Worm (Caenorhabditis elegans) whole organism, early embryonic: ENCODE measurements around the gene egrh-3.

Experiments
- ama-1 ChIP-seq: fragments of 150-350 bp; optimal IDR thresholded peaks from 2 replicates; lab custom pipeline; 2014
- flt-1 ChIP-seq: fragments of 200-800 bp; sonication (Bioruptor generic); IDR thresholded peaks from 2 replicates; pipeline ENCODE4 v1.3.6; 2022; ENCODE audit warnings: missing genetic modification characterization, missing compliant biosample characterization
- hmg-4 ChIP-seq: fragments of 200-800 bp; sonication (Bioruptor generic); optimal IDR thresholded peaks from 2 replicates; lab custom pipeline; 2018; ENCODE audit warnings: mild to moderate bottlenecking, missing genetic modification characterization, missing compliant biosample characterization
- scrt-1 ChIP-seq: fragments of 200-800 bp; sonication (Bioruptor generic); IDR thresholded peaks from 2 replicates; pipeline ENCODE4 v1.3.6; 2022; ENCODE audit warnings: missing genetic modification characterization, missing compliant biosample characterization
- tbx-11 ChIP-seq: fragments of 200-800 bp; sonication (Bioruptor generic); IDR thresholded peaks from 2 replicates; pipeline ENCODE4 v1.3.6; 2022; ENCODE audit warnings: missing genetic modification characterization, missing compliant biosample characterization

DNA sequence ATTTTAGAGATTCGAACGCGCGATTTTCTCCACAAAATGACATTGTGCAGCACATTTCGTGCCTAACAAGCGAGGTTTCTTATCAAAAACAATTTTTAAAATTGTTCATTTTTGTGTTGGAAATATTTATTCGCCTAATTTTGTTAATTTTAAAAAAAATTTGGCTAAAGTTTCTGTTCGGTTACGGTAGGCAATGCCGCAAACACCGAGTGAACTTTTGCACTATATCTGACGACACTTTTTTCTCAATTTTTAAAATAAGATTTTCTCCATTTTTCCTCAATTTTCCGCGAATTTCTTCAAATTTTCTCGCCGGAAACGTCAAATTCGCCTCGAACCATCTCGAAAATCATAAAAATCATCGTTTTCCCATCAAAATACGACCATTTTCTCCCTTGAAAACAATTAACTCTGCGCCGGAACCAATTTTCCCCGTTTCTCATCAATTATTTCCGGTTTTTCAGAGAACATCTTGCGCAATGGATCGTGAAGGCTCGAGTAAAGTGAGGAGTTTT, 21.9 kb downstream of the egrh-3 start, which contains the start of gene Y69A2AR.1:
- TF ChIP-seq tbx-11 (GFP tag; lab: Robert Waterston, UW): no peak
- TF ChIP-seq scrt-1 (GFP tag; lab: Robert Waterston, UW): no peak
- TF ChIP-seq ama-1 (lab: Kevin White, UChicago): no peak
- TF ChIP-seq flt-1 (GFP tag; lab: Robert Waterston, UW): no peak
- TF ChIP-seq hmg-4: no peak
